Worm (Caenorhabditis elegans) whole organism, L4 larva: ENCODE data around the gene nspc-20.

Experiments
- egl-27 ChIP-seq: sonication (generic microtip); optimal IDR thresholded peaks from 3 replicates; lab custom pipeline; 2017; ENCODE audit warnings: missing biosample characterization, missing genetic modification reagents, missing genetic modification characterization
- fos-1 ChIP-seq: fragments of 150-350 bp; optimal IDR thresholded peaks from 2 replicates; lab custom pipeline; 2014; ENCODE audit warnings: missing biosample characterization, missing genetic modification characterization
- hlh-11 ChIP-seq: fragments of 200-800 bp; sonication (Bioruptor generic); optimal IDR thresholded peaks from 2 replicates; lab custom pipeline; 2018; ENCODE audit warnings: mild to moderate bottlenecking, missing genetic modification characterization, missing compliant biosample characterization
- mdl-1 ChIP-seq, 2 experiments: fragments of 150-350 bp in 1 of 2; sonication (generic microtip) in 1 of 2; optimal IDR thresholded peaks; 2 replicates each; lab custom pipeline; 2014 to 2017; ENCODE audit warnings: missing biosample characterization in 2 of 2, missing genetic modification characterization in 2 of 2
- nhr-11 ChIP-seq: fragments of 150-350 bp; optimal IDR thresholded peaks from 2 replicates; lab custom pipeline; 2014; ENCODE audit warnings: missing biosample characterization, missing genetic modification characterization
- nhr-28 ChIP-seq: fragments of 150-350 bp; optimal IDR thresholded peaks from 2 replicates; lab custom pipeline; 2014; ENCODE audit warnings: missing biosample characterization, missing genetic modification characterization
- skn-1 ChIP-seq: fragments of 150-350 bp; optimal IDR thresholded peaks from 2 replicates; lab custom pipeline; 2014; ENCODE audit warnings: missing biosample characterization, missing genetic modification characterization
- snpc-4 ChIP-seq: fragments of 150-350 bp; optimal IDR thresholded peaks from 2 replicates; lab custom pipeline; 2014; ENCODE audit warnings: missing biosample characterization, missing genetic modification characterization
- zag-1 ChIP-seq: fragments of 150-350 bp; optimal IDR thresholded peaks from 2 replicates; lab custom pipeline; 2014; ENCODE audit warnings: missing biosample characterization, missing genetic modification characterization

ce11 chrX:14549709-14550199 is 19.7 kb upstream of the nspc-20 start, which contains the start of gene ram-5:
- no peak for TF ChIP-seq zag-1 (tag; lab: Kevin White, UChicago)
- no peak for TF ChIP-seq nhr-11 (tag; lab: Kevin White, UChicago)
- no peak for TF ChIP-seq egl-27 (tag; lab: Kevin White, UChicago)
- TF ChIP-seq hlh-11 (tag; lab: Kevin White, UChicago): no peak
- no peak for TF ChIP-seq mdl-1 (tag; optimal IDR thresholded peaks at IDR 0.05; lab: Kevin White, UChicago)
- TF ChIP-seq fos-1 (tag; lab: Kevin White, UChicago): no peak
- TF ChIP-seq skn-1 (tag; lab: Kevin White, UChicago): no peak
- no peak for TF ChIP-seq nhr-28 (tag; lab: Kevin White, UChicago)
- no peak for TF ChIP-seq snpc-4 (tag; lab: Kevin White, UChicago)
